Worm (Caenorhabditis elegans): ENCODE results near the gene bgnt-1.4.

- TF ChIP-seq hlh-17 (GFP tag; optimal IDR thresholded peaks at IDR 0.05; ENCODE audit: borderline replicate concordance) (no peak), sptf-1 (tag; optimal IDR thresholded peaks at IDR 0.05) (no peak), nhr-28 (tag; optimal IDR thresholded peaks at IDR 0.05) (no peak), ces-1 (GFP tag; optimal IDR thresholded peaks at IDR 0.05) (no peak), mdl-1 (tag; optimal IDR thresholded peaks at IDR 0.05) (no peak), ztf-4 (tag; optimal IDR thresholded peaks at IDR 0.05) (no peak), nhr-12 (tag; optimal IDR thresholded peaks at IDR 0.05) (no peak), sox-4 (tag; optimal IDR thresholded peaks at IDR 0.05) (no peak), unc-62 (GFP tag; optimal IDR thresholded peaks at IDR 0.05) (no peak), nhr-77 (tag; optimal IDR thresholded peaks at IDR 0.05) (no peak), fkh-10 (GFP tag; optimal IDR thresholded peaks at IDR 0.05) (no peak)
Observed at ce11 chrV:4769633-4770032, 8.9 kb downstream of the bgnt-1.4 start, which contains the start of gene C18G1.9.

All from whole organism, L1 larva.